Worm (Caenorhabditis elegans): Measurements from ENCODE around the gene str-83.

The str-83 gene

DNA sequence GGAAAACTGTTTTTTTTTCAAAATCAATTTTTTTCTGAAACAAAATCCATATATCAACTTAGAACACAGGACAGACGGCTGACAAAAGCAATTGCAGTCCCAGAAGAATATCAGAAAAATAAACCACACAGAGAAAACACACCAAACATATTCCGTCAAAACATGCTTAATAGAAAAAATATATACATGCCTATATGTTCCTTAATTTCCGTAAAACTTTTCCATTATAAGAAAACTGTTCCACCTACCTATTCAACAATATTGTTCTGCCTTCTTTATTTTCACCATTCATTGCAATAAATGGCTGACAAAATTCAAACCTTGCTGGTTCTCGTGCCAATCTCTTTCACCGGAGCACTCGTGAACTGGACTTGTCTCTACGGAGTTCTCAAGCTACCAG, 45.7 kb upstream of the str-83 start, which contains the start of gene srx-63:
srx-63 (plus strand) TSS at position 301 of the 400 bp plus-strand sequence.
- TF ChIP-seq madf-10 (tag; optimal IDR thresholded peaks at IDR 0.05) (no peak), K11D2.4 (GFP tag; IDR thresholded peaks at IDR 0.05) (no peak), zim-3 (tag; optimal IDR thresholded peaks at IDR 0.05) (no peak), F57A8.1 (GFP tag; optimal IDR thresholded peaks at IDR 0.05) (no peak), ztf-6 (GFP tag; IDR thresholded peaks at IDR 0.05) (no peak), egrh-3 (GFP tag; IDR thresholded peaks at IDR 0.05) (no peak)

DNA sequence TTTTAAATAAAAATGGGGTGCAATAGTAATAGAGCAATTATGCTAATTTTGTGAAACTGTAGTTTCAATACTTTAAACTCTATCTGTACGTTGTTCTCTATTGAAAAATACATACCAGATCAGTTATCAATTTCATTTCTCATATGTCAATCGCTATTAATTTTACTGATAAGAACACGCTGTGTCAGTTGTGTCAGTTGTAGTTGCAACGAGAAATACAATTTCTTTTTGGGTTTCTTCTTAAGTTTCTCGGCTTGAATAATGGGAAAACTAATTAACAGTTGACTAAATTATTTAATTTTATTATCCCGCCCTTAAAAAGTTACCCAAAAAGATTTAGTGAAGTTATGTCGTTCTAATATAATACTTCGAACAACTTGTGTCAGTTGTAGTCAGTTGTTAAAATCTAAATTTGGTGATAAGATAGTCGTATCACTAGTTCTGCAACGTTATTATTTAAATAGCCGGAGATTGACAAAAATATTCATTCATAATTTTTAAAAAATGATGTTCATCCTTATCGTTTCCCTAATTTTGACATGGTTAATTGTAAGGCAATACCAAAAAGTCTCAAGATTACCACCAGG, 41.1 kb upstream of the str-83 start, which contains the start of gene cyp-35A5:
cyp-35A5 (plus strand) TSS at position 435 of the 587 bp plus-strand sequence.
- TF ChIP-seq nhr-80 (tag; optimal IDR thresholded peaks at IDR 0.05) (peak; percentile 5), atf-7 (tag; optimal IDR thresholded peaks at IDR 0.05) (no peak)

DNA sequence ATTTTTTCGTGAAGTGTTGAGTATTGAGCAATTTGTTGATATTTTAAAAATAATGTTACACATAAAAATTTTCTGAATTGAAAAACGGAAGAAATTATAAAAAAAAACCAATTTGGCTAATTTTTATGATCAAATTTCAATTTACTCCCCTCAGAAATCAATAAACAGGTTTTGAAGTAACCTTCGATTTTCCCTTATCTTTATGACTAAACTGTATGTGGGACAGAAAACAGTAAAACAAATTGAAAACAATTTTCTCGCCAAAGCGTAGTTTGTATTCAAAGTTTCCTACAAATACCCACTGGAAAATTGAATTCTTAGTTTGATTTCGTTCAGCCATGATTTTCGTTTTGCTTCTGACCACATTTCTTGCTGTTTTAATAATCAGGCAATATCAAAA, 38.3 kb upstream of the str-83 start, which contains the start of gene cyp-35B1:
cyp-35B1 (plus strand) TSS at position 244 of the 400 bp plus-strand sequence.
- TF ChIP-seq nhr-120 (GFP tag; IDR thresholded peaks at IDR 0.05), result no peak
- no peak for TF ChIP-seq B0035.1 (tag; optimal IDR thresholded peaks at IDR 0.05)
- no peak for TF ChIP-seq nhr-80 (tag; optimal IDR thresholded peaks at IDR 0.05)
- no peak for TF ChIP-seq lsl-1 (GFP tag; optimal IDR thresholded peaks at IDR 0.05)
- TF ChIP-seq nfya-1 (tag; optimal IDR thresholded peaks at IDR 0.05; ENCODE audit: borderline replicate concordance, insufficient read depth), result no peak
- no peak for TF ChIP-seq K11D2.4 (GFP tag; IDR thresholded peaks at IDR 0.05)
- no peak for TF ChIP-seq mes-4 (tag; optimal IDR thresholded peaks at IDR 0.05)
- TF ChIP-seq madf-6 (GFP tag; IDR thresholded peaks at IDR 0.05), result no peak
- no peak for TF ChIP-seq ztf-26 (tag; optimal IDR thresholded peaks at IDR 0.05)
- TF ChIP-seq lir-1 (GFP tag; conservative IDR thresholded peaks at IDR 0.05), result no peak
- TF ChIP-seq dpl-1 (GFP tag; optimal IDR thresholded peaks at IDR 0.05), result no peak
- no peak for TF ChIP-seq tlf-1 (GFP tag; optimal IDR thresholded peaks at IDR 0.05)
- no peak for TF ChIP-seq unc-130 (GFP tag; optimal IDR thresholded peaks at IDR 0.05)
- no peak for TF ChIP-seq ztf-3 (GFP tag; optimal IDR thresholded peaks at IDR 0.05)
- TF ChIP-seq bed-2 (GFP tag; IDR thresholded peaks at IDR 0.05), result no peak
- no peak for TF ChIP-seq ccch-3 (GFP tag; optimal IDR thresholded peaks at IDR 0.05)
- no peak for TF ChIP-seq let-526 (GFP tag; IDR thresholded peaks at IDR 0.05)

DNA sequence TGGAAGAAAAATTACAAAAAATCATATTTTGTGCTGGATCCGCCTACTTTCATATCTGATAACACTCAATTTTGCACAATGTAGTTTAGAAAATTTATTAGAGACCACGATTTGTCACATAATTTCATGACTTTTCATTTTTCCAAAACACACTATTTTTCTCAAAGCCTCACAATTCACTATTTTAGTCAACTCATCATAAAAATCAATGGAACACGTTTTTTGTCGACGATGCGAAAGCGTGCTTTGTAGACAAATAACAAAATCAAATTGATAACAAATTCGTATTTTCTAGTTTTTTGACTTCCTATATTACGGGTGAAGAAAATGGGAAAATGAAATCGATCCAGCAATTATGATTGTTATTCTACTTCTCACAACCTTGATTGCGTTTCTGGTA, 35.2 kb upstream of the str-83 start, which contains the start of gene cyp-35B2:
cyp-35B2 (plus strand) TSS at position 301 of the 400 bp plus-strand sequence.
- TF ChIP-seq T26A5.8 (tag; optimal IDR thresholded peaks at IDR 0.05), result no peak
- TF ChIP-seq ceh-40 (GFP tag; IDR thresholded peaks at IDR 0.05), result no peak
- TF ChIP-seq bed-2 (GFP tag; IDR thresholded peaks at IDR 0.05), result no peak
- no peak for TF ChIP-seq F57A8.1 (GFP tag; optimal IDR thresholded peaks at IDR 0.05)
- TF ChIP-seq madf-3 (GFP tag; IDR thresholded peaks at IDR 0.05), result no peak
- no peak for TF ChIP-seq B0336.3 (GFP tag; IDR thresholded peaks at IDR 0.05)

DNA sequence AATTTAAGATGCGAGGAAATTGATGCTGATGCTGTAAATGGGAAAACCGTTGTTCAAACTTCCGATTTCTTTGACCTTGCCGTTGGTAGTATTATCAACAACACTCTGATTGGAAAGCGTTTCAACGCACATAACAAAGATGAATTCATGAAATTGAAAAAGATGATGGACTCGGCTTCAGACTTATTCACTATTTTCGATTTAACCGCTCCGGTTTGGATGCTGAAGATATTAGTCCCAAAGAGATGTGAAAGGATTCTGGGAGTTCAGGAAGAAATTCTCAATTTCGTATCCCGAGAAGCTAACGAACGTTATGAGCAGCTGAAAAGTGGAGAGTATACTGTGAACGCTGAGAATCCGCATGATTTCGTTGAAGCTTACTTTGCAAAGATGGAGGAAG, 33.7 kb upstream of the str-83 start:
- no peak for TF ChIP-seq hrde-1 (tag; optimal IDR thresholded peaks at IDR 0.05; ENCODE audit: borderline replicate concordance)
- TF ChIP-seq ztf-26 (tag; optimal IDR thresholded peaks at IDR 0.05), result no peak
- no peak for TF ChIP-seq egl-44 (GFP tag; IDR thresholded peaks at IDR 0.05)
- no peak for TF ChIP-seq athp-1 (tag; optimal IDR thresholded peaks at IDR 0.05)
- TF ChIP-seq rcor-1 (GFP tag; IDR thresholded peaks at IDR 0.05), result no peak
- TF ChIP-seq Y53G8AR.9 (GFP tag; conservative IDR thresholded peaks at IDR 0.05), result no peak
- no peak for TF ChIP-seq atf-7 (tag; optimal IDR thresholded peaks at IDR 0.05)
- no peak for TF ChIP-seq F49E8.2 (tag; optimal IDR thresholded peaks at IDR 0.05; ENCODE audit: insufficient read depth)
- no peak for TF ChIP-seq ceh-100 (GFP tag; IDR thresholded peaks at IDR 0.05)
- no peak for TF ChIP-seq F10E7.11 (tag; optimal IDR thresholded peaks at IDR 0.05)
- no peak for TF ChIP-seq sptf-2 (GFP tag; optimal IDR thresholded peaks at IDR 0.05)
